Worm (Caenorhabditis elegans) whole organism, L4/young adult: ENCODE measurements around the gene C48B4.8.

Experiments used
- dao-5 ChIP-seq: sonication (generic microtip); optimal IDR thresholded peaks from 2 replicates; lab custom pipeline; 2016; ENCODE audit warnings: missing genotype, missing genetic modification characterization, moderate library complexity, missing compliant biosample characterization
- him-1 ChIP-seq: sonication (generic microtip); optimal IDR thresholded peaks from 2 replicates; lab custom pipeline; 2016; ENCODE audit warnings: missing genotype, missing genetic modification reagents, missing genetic modification characterization, missing compliant biosample characterization

ce11 chrIII:9598168-9598567 is 37.1 kb upstream of the C48B4.8 start, which contains the start of gene F58A4.1:
- no peak for TF ChIP-seq him-1 (tag; lab: Kevin White, UChicago)
- TF ChIP-seq dao-5 (tag; lab: Kevin White, UChicago): no peak
